Fruit fly (Drosophila melanogaster) whole organism, prepupa: ENCODE measurements around the gene stg.

ENCODE experiments used
- Blimp-1 ChIP-seq: fragments of 200-800 bp; sonication (Bioruptor generic); optimal IDR thresholded peaks from 3 replicates; lab custom pipeline; 2017; ENCODE audit warnings: missing biosample characterization, missing genetic modification characterization, mild to moderate bottlenecking, moderate library complexity, missing genetic modification reagents
- CG10669 ChIP-seq: fragments of 200-800 bp; sonication (Bioruptor generic); optimal IDR thresholded peaks from 3 replicates; lab custom pipeline; 2018; ENCODE audit warnings: missing biosample characterization, mild to moderate bottlenecking, missing genetic modification characterization, moderate library complexity
- CG11902 ChIP-seq: fragments of 200-800 bp; sonication (Bioruptor generic); optimal IDR thresholded peaks from 3 replicates; lab custom pipeline; 2016; ENCODE audit warnings: missing biosample characterization, missing genetic modification characterization
- CG6163 ChIP-seq: fragments of 200-800 bp; sonication (Bioruptor generic); IDR thresholded peaks from 3 replicates; pipeline ENCODE4 v1.3.6; 2022; ENCODE audit warnings: missing biosample characterization, missing genetic modification characterization
- CG6792 ChIP-seq: fragments of 200-800 bp; sonication (Bioruptor generic); optimal IDR thresholded peaks from 3 replicates; lab custom pipeline; 2016; ENCODE audit warnings: missing biosample characterization, missing genetic modification characterization
- CG7368 ChIP-seq: fragments of 200-800 bp; sonication (Bioruptor generic); optimal IDR thresholded peaks from 3 replicates; lab custom pipeline; 2016; ENCODE audit warnings: missing biosample characterization, missing genetic modification characterization
- CG9139 ChIP-seq: fragments of 200-800 bp; sonication (Bioruptor generic); optimal IDR thresholded peaks from 3 replicates; lab custom pipeline; 2017; ENCODE audit warnings: missing biosample characterization, mild to moderate bottlenecking, missing genetic modification characterization
- Ets21C ChIP-seq: fragments of 200-800 bp; sonication (Bioruptor generic); optimal IDR thresholded peaks from 3 replicates; lab custom pipeline; 2016; ENCODE audit warnings: missing biosample characterization, missing genetic modification characterization
- Gug ChIP-seq: fragments of 200-800 bp; sonication (Bioruptor generic); IDR thresholded peaks from 2 replicates; pipeline ENCODE4 v1.3.6; 2022; ENCODE audit warnings: missing biosample characterization, missing genetic modification characterization
- Hr39 ChIP-seq: fragments of 200-800 bp; sonication (Bioruptor generic); optimal IDR thresholded peaks from 2 replicates; lab custom pipeline; 2016; ENCODE audit warnings: missing biosample characterization, missing genetic modification characterization
- Lpt ChIP-seq: fragments of 200-800 bp; sonication (Bioruptor generic); optimal IDR thresholded peaks from 3 replicates; lab custom pipeline; 2016; ENCODE audit warnings: missing biosample characterization, missing genetic modification characterization
- Smox ChIP-seq: fragments of 200-800 bp; sonication (Bioruptor generic); optimal IDR thresholded peaks from 3 replicates; lab custom pipeline; 2016; ENCODE audit warnings: missing biosample characterization, missing genetic modification characterization
- pdm3 ChIP-seq: fragments of 200-800 bp; sonication (Bioruptor generic); optimal IDR thresholded peaks from 3 replicates; lab custom pipeline; 2016; ENCODE audit warnings: missing biosample characterization, missing genetic modification characterization
- salr ChIP-seq, 2 experiments: fragments of 200-800 bp; sonication (Bioruptor generic); optimal IDR thresholded peaks; 3 replicates each; lab custom pipeline; 2016 to 2018; ENCODE audit warnings: missing biosample characterization in 2 of 2, missing genetic modification characterization in 2 of 2, mild to moderate bottlenecking in 1 of 2

DNA sequence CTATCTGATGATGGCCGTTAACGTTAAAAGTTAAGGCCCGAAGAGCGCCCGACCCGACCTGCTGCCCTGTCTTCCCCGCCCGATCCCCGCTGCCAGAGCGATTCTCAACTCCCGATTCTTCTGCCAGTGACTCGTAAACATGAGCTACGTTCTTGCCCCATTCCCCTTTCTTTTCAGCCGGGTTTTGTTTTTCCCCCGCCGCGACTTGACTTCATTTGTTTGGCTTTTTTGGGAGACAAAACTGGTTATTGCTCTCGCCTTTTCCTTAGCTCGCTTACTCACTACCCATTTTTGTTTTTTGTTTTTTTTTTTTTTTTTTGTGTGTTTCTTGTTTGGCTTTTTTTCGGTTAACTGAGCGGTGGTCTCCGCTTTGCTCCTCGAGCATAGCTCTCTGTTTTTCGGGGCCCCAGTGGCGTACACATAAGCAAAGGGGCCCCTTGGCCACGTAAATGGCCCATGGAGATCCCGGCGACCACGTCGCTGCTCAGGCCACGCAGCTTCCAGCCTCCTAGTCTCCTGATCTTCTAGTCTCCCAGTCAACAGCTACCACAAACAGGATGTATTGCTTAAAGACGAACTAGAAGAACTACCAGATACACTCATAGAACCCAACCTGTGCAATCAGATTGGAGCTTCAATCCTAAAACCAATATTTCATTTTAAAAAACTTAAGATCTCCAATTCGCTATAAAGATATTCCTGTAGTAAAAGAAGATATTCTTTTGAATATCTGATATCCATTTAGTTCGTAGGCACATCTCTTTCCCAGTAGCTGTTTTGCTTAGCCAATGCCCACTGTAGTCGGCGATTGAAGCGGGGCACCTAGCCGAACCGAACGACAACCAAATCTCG is 44.8 kb downstream of the stg start:
- peak; percentile 81 for TF ChIP-seq pdm3
- TF ChIP-seq CG7368 (GFP tag; lab: Kevin White, UChicago): peak; percentile 19
- TF ChIP-seq Lpt (GFP tag; lab: Kevin White, UChicago): peak; percentile 71
- no peak for TF ChIP-seq CG11902 (GFP tag; lab: Kevin White, UChicago)
- peak; percentile 62 for TF ChIP-seq CG10669 (GFP tag; lab: Kevin White, UChicago)
- peak; percentile 4 for TF ChIP-seq Hr39 (GFP tag; lab: Kevin White, UChicago)
- TF ChIP-seq CG6163 (GFP tag; lab: Robert Waterston, UW): peak; percentile 85
- peak; percentile 61 for TF ChIP-seq Gug (GFP tag; lab: Robert Waterston, UW)
- no peak for TF ChIP-seq Smox (GFP tag; lab: Kevin White, UChicago)
- peak; percentile 43 to 63 for TF ChIP-seq salr (GFP tag; optimal IDR thresholded peaks at IDR 0.05; lab: Kevin White, UChicago)
- peak; percentile 33 for TF ChIP-seq Blimp-1
- TF ChIP-seq CG9139 (GFP tag; lab: Kevin White, UChicago): peak; percentile 69
- TF ChIP-seq CG6792: peak; percentile 38
- no peak for TF ChIP-seq Ets21C (GFP tag; lab: Kevin White, UChicago)
